Worm (Caenorhabditis elegans): ENCODE results near the gene clec-243.

ce11 chrV:17261385-17261784 lies 12.6 kb upstream of the clec-243 start:
- TF ChIP-seq ceh-82 (tag; optimal IDR thresholded peaks at IDR 0.05) = no peak
- TF ChIP-seq nhr-11 (tag; optimal IDR thresholded peaks at IDR 0.05) = no peak
- no peak for TF ChIP-seq R02D3.7 (tag; optimal IDR thresholded peaks at IDR 0.05)
- TF ChIP-seq ces-1 (GFP tag; optimal IDR thresholded peaks at IDR 0.05) = no peak
- no peak for TF ChIP-seq mep-1 (tag; optimal IDR thresholded peaks at IDR 0.05)

Data from whole organism, L4 larva.